Fruit fly (Drosophila melanogaster) whole organism, embryonic: ENCODE measurements around the gene Dic1.

Source experiments
- Adf1 ChIP-seq: fragments of 200-800 bp; sonication (Bioruptor generic); IDR thresholded peaks from 2 replicates; pipeline ENCODE4 v1.3.6; 2022; ENCODE audit warnings: missing biosample characterization, missing genetic modification characterization
- Aef1 ChIP-seq: fragments of 200-800 bp; sonication (Bioruptor generic); IDR thresholded peaks from 3 replicates; pipeline ENCODE4 v1.3.6; 2022; ENCODE audit warnings: missing biosample characterization, missing genetic modification characterization
- Bgb ChIP-seq: fragments of 200-800 bp; sonication (Bioruptor generic); IDR thresholded peaks from 2 replicates; pipeline ENCODE4 v1.3.6; 2022; ENCODE audit warnings: missing biosample characterization, missing genetic modification characterization; ENCODE audit not compliant: partially characterized antibody
- CG12769 ChIP-seq: fragments of 200-800 bp; sonication (Bioruptor generic); optimal IDR thresholded peaks from 2 replicates; lab custom pipeline; 2019; ENCODE audit warnings: missing biosample characterization, mild to moderate bottlenecking, missing genetic modification characterization, moderate library complexity
- CG13894 ChIP-seq: fragments of 200-800 bp; sonication (Bioruptor generic); optimal IDR thresholded peaks from 3 replicates; lab custom pipeline; 2018; ENCODE audit warnings: missing biosample characterization, mild to moderate bottlenecking, missing genetic modification characterization, moderate library complexity
- CG14441 ChIP-seq: fragments of 200-800 bp; sonication (Bioruptor generic); IDR thresholded peaks from 2 replicates; pipeline ENCODE4 v1.3.6; 2022; ENCODE audit warnings: missing biosample characterization, missing genetic modification characterization
- CG1529 ChIP-seq: fragments of 200-800 bp; sonication (Bioruptor generic); optimal IDR thresholded peaks from 3 replicates; lab custom pipeline; 2018; ENCODE audit warnings: missing biosample characterization, missing genetic modification characterization
- CG18476 ChIP-seq: fragments of 200-800 bp; sonication (Bioruptor generic); optimal IDR thresholded peaks from 2 replicates; lab custom pipeline; 2016; ENCODE audit warnings: missing biosample characterization, mild to moderate bottlenecking, missing genetic modification characterization
- CG3281 ChIP-seq: fragments of 200-800 bp; sonication (Bioruptor generic); optimal IDR thresholded peaks from 3 replicates; lab custom pipeline; 2017; ENCODE audit warnings: missing biosample characterization, mild to moderate bottlenecking, missing genetic modification characterization
- CG34422 ChIP-seq: fragments of 200-800 bp; sonication (Bioruptor generic); IDR thresholded peaks from 3 replicates; pipeline ENCODE4 v1.3.6; 2022; ENCODE audit warnings: missing biosample characterization, missing genetic modification characterization
- CG6654 ChIP-seq: fragments of 200-800 bp; sonication (Bioruptor generic); optimal IDR thresholded peaks from 2 replicates; lab custom pipeline; 2017; ENCODE audit warnings: missing biosample characterization, mild to moderate bottlenecking, missing genetic modification characterization
- CHES-1-like ChIP-seq: fragments of 200-800 bp; sonication (Bioruptor generic); optimal IDR thresholded peaks from 2 replicates; lab custom pipeline; 2016; ENCODE audit warnings: missing biosample characterization, missing genetic modification characterization
- Deaf1 ChIP-seq: fragments of 200-800 bp; optimal IDR thresholded peaks from 3 replicates; lab custom pipeline; 2019; ENCODE audit warnings: missing biosample characterization, mild to moderate bottlenecking, missing genetic modification characterization, moderate library complexity
- Dek ChIP-seq: fragments of 200-800 bp; sonication (Bioruptor generic); optimal IDR thresholded peaks from 3 replicates; lab custom pipeline; 2019; ENCODE audit warnings: missing biosample characterization, mild to moderate bottlenecking, missing genetic modification characterization, moderate library complexity
- Dref ChIP-seq: fragments of 200-800 bp; sonication (Bioruptor generic); IDR thresholded peaks from 2 replicates; pipeline ENCODE4 v1.3.6; 2022; ENCODE audit warnings: missing biosample characterization, missing genetic modification characterization
- Hsf ChIP-seq: fragments of 200-800 bp; sonication (Bioruptor generic); optimal IDR thresholded peaks from 3 replicates; lab custom pipeline; 2016; ENCODE audit warnings: missing biosample characterization, missing genetic modification characterization
- Jarid2 ChIP-seq: fragments of 200-800 bp; sonication (Bioruptor generic); optimal IDR thresholded peaks from 3 replicates; lab custom pipeline; 2017; ENCODE audit warnings: mild to moderate bottlenecking, missing biosample characterization, missing genetic modification reagents, missing genetic modification characterization
- MTF-1 ChIP-seq: fragments of 200-800 bp; sonication (Bioruptor generic); optimal IDR thresholded peaks from 2 replicates; lab custom pipeline; 2018; ENCODE audit warnings: missing biosample characterization, mild to moderate bottlenecking, missing genetic modification characterization, borderline replicate concordance
- Optix ChIP-seq: fragments of 200-800 bp; sonication (Bioruptor generic); IDR thresholded peaks from 3 replicates; pipeline ENCODE4 v1.3.6; 2022; ENCODE audit warnings: missing biosample characterization, missing genetic modification characterization
- Ptx1 ChIP-seq: fragments of 200-800 bp; sonication (Bioruptor generic); IDR thresholded peaks from 2 replicates; pipeline ENCODE4 v1.3.6; 2022; ENCODE audit warnings: missing biosample characterization, missing genetic modification characterization
- Ravus ChIP-seq: fragments of 200-800 bp; sonication (Bioruptor generic); IDR thresholded peaks from 2 replicates; pipeline ENCODE4 v1.3.6; 2022; ENCODE audit warnings: missing biosample characterization, missing genetic modification characterization
- Sox100B ChIP-seq: fragments of 200-800 bp; sonication (Bioruptor generic); optimal IDR thresholded peaks from 3 replicates; lab custom pipeline; 2018; ENCODE audit warnings: missing biosample characterization, mild to moderate bottlenecking, missing genetic modification characterization
- Sry-β ChIP-seq: fragments of 200-800 bp; sonication (Bioruptor generic); optimal IDR thresholded peaks from 2 replicates; lab custom pipeline; 2018; ENCODE audit warnings: missing biosample characterization, mild to moderate bottlenecking, missing genetic modification characterization, moderate library complexity
- Vsx1 ChIP-seq: fragments of 200-800 bp; sonication (Bioruptor generic); optimal IDR thresholded peaks from 2 replicates; lab custom pipeline; 2017; ENCODE audit warnings: missing biosample characterization, mild to moderate bottlenecking, missing genetic modification characterization, missing genetic modification reagents
- abd-A ChIP-seq: fragments of 200-800 bp; sonication (Bioruptor generic); optimal IDR thresholded peaks from 3 replicates; lab custom pipeline; 2019; ENCODE audit warnings: missing biosample characterization, mild to moderate bottlenecking, missing genetic modification characterization, moderate library complexity
- amos ChIP-seq: fragments of 200-800 bp; sonication (Bioruptor generic); IDR thresholded peaks from 2 replicates; pipeline ENCODE4 v1.3.6; 2022; ENCODE audit warnings: missing biosample characterization, missing genetic modification characterization; ENCODE audit not compliant: partially characterized antibody
- ash1 ChIP-seq: fragments of 200-800 bp; sonication (Bioruptor generic); optimal IDR thresholded peaks from 2 replicates; lab custom pipeline; 2018; ENCODE audit warnings: missing biosample characterization, mild to moderate bottlenecking, missing genetic modification characterization
- chinmo ChIP-seq: fragments of 200-800 bp; sonication (Bioruptor generic); IDR thresholded peaks from 4 replicates; pipeline ENCODE4 v1.3.6; 2022; ENCODE audit warnings: missing biosample characterization, missing genetic modification characterization; ENCODE audit not compliant: partially characterized antibody
- crol ChIP-seq: fragments of 200-800 bp; sonication (Bioruptor generic); IDR thresholded peaks from 2 replicates; pipeline ENCODE4 v1.3.6; 2022; ENCODE audit warnings: missing biosample characterization, missing genetic modification characterization
- esg ChIP-seq: fragments of 200-800 bp; sonication (Bioruptor generic); conservative IDR thresholded peaks from 2 replicates; pipeline ENCODE4 v1.3.6; 2022; ENCODE audit warnings: missing biosample characterization, missing genetic modification characterization
- ind ChIP-seq: fragments of 200-800 bp; sonication (Bioruptor generic); optimal IDR thresholded peaks from 3 replicates; lab custom pipeline; 2016; ENCODE audit warnings: missing biosample characterization, missing genetic modification characterization
- jing ChIP-seq: fragments of 200-800 bp; sonication (Bioruptor generic); optimal IDR thresholded peaks from 2 replicates; lab custom pipeline; 2018; ENCODE audit warnings: missing biosample characterization, mild to moderate bottlenecking, missing genetic modification characterization
- nerfin-2 ChIP-seq: fragments of 200-800 bp; sonication (Bioruptor generic); IDR thresholded peaks from 2 replicates; pipeline ENCODE4 v1.3.6; 2022; ENCODE audit warnings: missing biosample characterization, missing genetic modification characterization; ENCODE audit not compliant: partially characterized antibody
- p53 ChIP-seq: fragments of 200-800 bp; sonication (Bioruptor generic); optimal IDR thresholded peaks from 2 replicates; lab custom pipeline; 2016; ENCODE audit warnings: missing biosample characterization, missing genetic modification characterization
- pan ChIP-seq, 4 experiments: fragments of >200 bp in 3 of 4; fragments of 200-800 bp in 1 of 4; sonication (Bioruptor generic) in 1 of 4; optimal IDR thresholded peaks in 3 of 4; IDR thresholded peaks in 1 of 4; 2 replicates each; pipeline versions ENCODE4 v1.3.6 to Lab custom; 2017 to 2022; ENCODE audit warnings: missing biosample characterization in 2 of 4, missing genetic modification characterization in 2 of 4, mixed read lengths in 1 of 4
- pita ChIP-seq: fragments of 200-800 bp; sonication (Bioruptor generic); optimal IDR thresholded peaks from 2 replicates; lab custom pipeline; 2017; ENCODE audit warnings: missing biosample characterization, mild to moderate bottlenecking, missing genetic modification characterization
- pros ChIP-seq: fragments of 200-800 bp; sonication (Bioruptor generic); optimal IDR thresholded peaks from 3 replicates; lab custom pipeline; 2019; ENCODE audit warnings: missing biosample characterization, mild to moderate bottlenecking, missing genetic modification characterization, moderate library complexity
- scrt ChIP-seq: fragments of 200-800 bp; sonication (Bioruptor generic); optimal IDR thresholded peaks from 2 replicates; lab custom pipeline; 2018; ENCODE audit warnings: missing biosample characterization, mild to moderate bottlenecking, missing genetic modification characterization, moderate library complexity
- sd ChIP-seq: fragments of 200-800 bp; sonication (Bioruptor generic); optimal IDR thresholded peaks from 3 replicates; lab custom pipeline; 2018; ENCODE audit warnings: missing biosample characterization, mild to moderate bottlenecking, missing genetic modification characterization, moderate library complexity
- sima ChIP-seq: fragments of 200-800 bp; sonication (Bioruptor generic); optimal IDR thresholded peaks from 2 replicates; lab custom pipeline; 2016; ENCODE audit warnings: missing biosample characterization, missing genetic modification characterization
- sna ChIP-seq: fragments of 200-800 bp; sonication (Bioruptor generic); IDR thresholded peaks from 2 replicates; pipeline ENCODE4 v1.3.6; 2022; ENCODE audit warnings: missing biosample characterization, missing genetic modification characterization; ENCODE audit not compliant: partially characterized antibody
- zen ChIP-seq: fragments of 200-800 bp; sonication (Bioruptor generic); optimal IDR thresholded peaks from 3 replicates; lab custom pipeline; 2018; ENCODE audit warnings: missing biosample characterization, mild to moderate bottlenecking, missing genetic modification characterization, moderate library complexity

The Dic1 gene

DNA sequence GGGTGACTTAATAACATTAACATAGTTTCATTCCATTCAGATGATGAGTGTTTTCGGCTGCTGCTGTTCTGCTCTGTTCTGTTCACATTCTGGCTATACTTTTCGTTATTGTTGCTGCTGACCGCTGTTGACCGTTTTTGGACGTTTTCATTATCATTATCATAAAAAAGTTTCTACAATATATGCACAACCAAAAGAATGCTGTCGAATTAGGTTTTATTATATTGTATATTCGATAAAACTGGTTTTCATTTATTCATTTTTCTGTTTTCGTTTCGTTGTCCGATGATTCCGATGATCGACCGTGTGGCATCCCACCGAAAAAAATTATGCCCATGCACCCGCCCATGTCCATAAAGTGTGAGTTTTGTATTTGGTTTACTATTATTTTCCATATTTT lies 31.7 kb upstream of the Dic1 start (continued):
- TF ChIP-seq Aef1 (no peak), Sox100B (no peak), CG13894 (tag; lab: Kevin White, UChicago) (peak; percentile 2), zen (no peak), ash1 (GFP tag; lab: Kevin White, UChicago) (no peak), nerfin-2 (no peak), amos (GFP tag; lab: Robert Waterston, UW) (no peak), abd-A (peak; percentile 57), p53 (GFP tag; lab: Kevin White, UChicago) (no peak), jing (GFP tag; lab: Kevin White, UChicago) (no peak), Ptx1 (no peak), CHES-1-like (GFP tag; lab: Kevin White, UChicago) (no peak), Dek (tag; lab: Kevin White, UChicago) (no peak), Dref (GFP tag; lab: Robert Waterston, UW) (no peak), Ravus (GFP tag; lab: Robert Waterston, UW) (no peak), sd (tag; lab: Kevin White, UChicago) (peak; percentile 81), Sry-β (GFP tag; lab: Kevin White, UChicago) (no peak), pros (GFP tag; lab: Kevin White, UChicago) (no peak), chinmo (GFP tag; lab: Robert Waterston, UW) (peak; percentile 80; the same call in 2 of the 4 replicates)

DNA sequence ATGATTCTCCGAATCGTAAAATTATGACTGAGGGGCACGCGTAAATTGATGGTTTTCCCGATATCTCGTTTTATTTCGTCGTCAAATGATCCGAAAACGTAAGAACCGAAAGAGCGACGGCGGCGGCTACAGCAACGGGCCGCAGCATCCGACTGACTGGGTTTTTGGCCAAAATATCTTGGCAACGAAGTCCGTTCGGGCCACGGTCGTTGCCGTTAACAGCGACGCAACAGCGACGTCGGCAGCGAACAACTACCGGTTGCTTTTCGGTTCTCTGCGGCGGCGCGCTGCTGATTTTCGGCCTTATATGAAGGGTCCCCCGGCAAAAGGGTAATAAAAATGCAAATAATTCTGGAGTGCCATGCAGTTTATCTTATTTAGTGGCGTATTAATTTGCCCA lies 30.7 kb upstream of the Dic1 start, which contains the start of gene PK2-R2:
Gene PK2-R2 (minus strand): TSS at position 160 of the 400 bp plus-strand sequence.
- TF ChIP-seq esg (no peak), CG3281 (no peak), CG14441 (no peak), pan (optimal IDR thresholded peaks at IDR 0.05; lab: Kevin White, UChicago) (no peak), pan (GFP tag; optimal IDR thresholded peaks at IDR 0.05 in 1 of 2, IDR thresholded peaks at IDR 0.05 in 1 of 2) (no peak), Optix (GFP tag; lab: Robert Waterston, UW) (no peak), Adf1 (peak; percentile 79), CG6654 (no peak), MTF-1 (GFP tag; lab: Kevin White, UChicago) (no peak), CG34422 (GFP tag; lab: Robert Waterston, UW) (no peak), crol (GFP tag; lab: Robert Waterston, UW) (no peak), pita (GFP tag; lab: Kevin White, UChicago) (no peak), abd-A (peak; percentile 23), chinmo (GFP tag; lab: Robert Waterston, UW) (0 out of 4 replicates have a peak, but pooled peaks have one; percentile 36), Bgb (GFP tag; lab: Robert Waterston, UW) (0 out of 2 replicates have a peak, but pooled peaks have one; percentile 11), Jarid2 (GFP tag; lab: Kevin White, UChicago) (peak; percentile 2), CG1529 (no peak), Vsx1 (GFP tag; lab: Kevin White, UChicago) (no peak), CG18476 (GFP tag; lab: Kevin White, UChicago) (no peak), sima (GFP tag; lab: Kevin White, UChicago) (no peak), Hsf (no peak), scrt (GFP tag; lab: Kevin White, UChicago) (peak; percentile 83), CG13894 (tag; lab: Kevin White, UChicago) (peak; percentile 56), sna (GFP tag; lab: Robert Waterston, UW) (no peak), CG12769 (tag; lab: Kevin White, UChicago) (peak; percentile 15), Deaf1 (tag; lab: Kevin White, UChicago) (peak; percentile 90), ind (GFP tag; lab: Kevin White, UChicago) (no peak)
- TF ChIP-seq, all 482 proteins: peak for 9
